Fruit fly (Drosophila melanogaster) whole organism, embryonic: ENCODE measurements around the gene CG46318.

Experiments
- CG11456 ChIP-seq: fragments of 200-800 bp; sonication (Bioruptor generic); IDR thresholded peaks from 3 replicates; pipeline ENCODE4 v1.3.6; 2022; ENCODE audit warnings: missing biosample characterization, missing genetic modification characterization
- CG14050 ChIP-seq: fragments of 200-800 bp; sonication (Bioruptor generic); IDR thresholded peaks from 3 replicates; pipeline ENCODE4 v1.3.6; 2022; ENCODE audit warnings: missing biosample characterization, missing genetic modification characterization
- CG1603 ChIP-seq: fragments of 200-800 bp; sonication (Bioruptor generic); optimal IDR thresholded peaks from 2 replicates; lab custom pipeline; 2019; ENCODE audit warnings: missing biosample characterization, mild to moderate bottlenecking, missing genetic modification characterization, moderate library complexity
- CG5180 ChIP-seq: fragments of 200-800 bp; sonication (Bioruptor generic); optimal IDR thresholded peaks from 3 replicates; lab custom pipeline; 2017; ENCODE audit warnings: missing biosample characterization, missing genetic modification characterization, mild to moderate bottlenecking, moderate library complexity, missing genetic modification reagents
- CG5245 ChIP-seq: fragments of 200-800 bp; sonication (Bioruptor generic); optimal IDR thresholded peaks from 3 replicates; lab custom pipeline; 2016; ENCODE audit warnings: missing biosample characterization, missing genetic modification characterization
- Dll ChIP-seq: fragments of 200-800 bp; sonication (Bioruptor generic); IDR thresholded peaks from 4 replicates; pipeline ENCODE4 v1.3.6; 2022; ENCODE audit warnings: missing biosample characterization, missing genetic modification characterization; ENCODE audit not compliant: partially characterized antibody
- HLHmδ ChIP-seq: fragments of 200-800 bp; sonication (Bioruptor generic); optimal IDR thresholded peaks from 2 replicates; lab custom pipeline; 2018; ENCODE audit warnings: missing biosample characterization, mild to moderate bottlenecking, missing genetic modification characterization, moderate library complexity
- Mrtf ChIP-seq: fragments of 200-800 bp; sonication (Bioruptor generic); IDR thresholded peaks from 3 replicates; pipeline ENCODE4 v1.3.6; 2022; ENCODE audit warnings: missing biosample characterization, missing genetic modification characterization
- chm ChIP-seq: fragments of 200-800 bp; sonication (Bioruptor generic); IDR thresholded peaks from 2 replicates; pipeline ENCODE4 v1.3.6; 2022; ENCODE audit warnings: missing biosample characterization, missing genetic modification characterization
- gcm ChIP-seq: fragments of 200-800 bp; sonication (Bioruptor generic); optimal IDR thresholded peaks from 2 replicates; lab custom pipeline; 2019; ENCODE audit warnings: missing biosample characterization, mild to moderate bottlenecking, missing genetic modification characterization, moderate library complexity
- jumu ChIP-seq: fragments of 200-800 bp; sonication (Bioruptor generic); optimal IDR thresholded peaks from 3 replicates; lab custom pipeline; 2016; ENCODE audit warnings: missing biosample characterization, missing genetic modification characterization
- prd ChIP-seq, 3 experiments: fragments of >200 bp in 2 of 3; fragments of 200-800 bp in 1 of 3; sonication (Bioruptor generic) in 1 of 3; optimal IDR thresholded peaks in 2 of 3; IDR thresholded peaks in 1 of 3; 2 replicates in 2 of 3; 3 replicates in 1 of 3; pipeline versions ENCODE4 v1.3.6 to Lab custom; 2017 to 2022; ENCODE audit warnings: missing biosample characterization in 1 of 3, missing genetic modification characterization in 1 of 3
- sqz ChIP-seq: fragments of 200-800 bp; sonication (Bioruptor generic); optimal IDR thresholded peaks from 3 replicates; lab custom pipeline; 2018; ENCODE audit warnings: missing biosample characterization, mild to moderate bottlenecking, missing genetic modification characterization
- twi ChIP-seq: fragments of 200-800 bp; optimal IDR thresholded peaks from 2 replicates; lab custom pipeline; 2019; ENCODE audit warnings: missing biosample characterization, mild to moderate bottlenecking, missing genetic modification characterization, moderate library complexity

- no peak for TF ChIP-seq Mrtf (GFP tag; lab: Robert Waterston, UW)
- TF ChIP-seq CG14050 (GFP tag; lab: Robert Waterston, UW): no peak
- TF ChIP-seq HLHmδ: no peak
- TF ChIP-seq CG5245 (GFP tag; lab: Kevin White, UChicago): no peak
- no peak for TF ChIP-seq Dll (GFP tag; lab: Robert Waterston, UW)
- TF ChIP-seq gcm (GFP tag; lab: Kevin White, UChicago): no peak
- TF ChIP-seq sqz (GFP tag; lab: Kevin White, UChicago): no peak
- TF ChIP-seq CG1603 (tag; lab: Kevin White, UChicago): no peak
- no peak for TF ChIP-seq CG5180 (GFP tag; lab: Kevin White, UChicago)
- TF ChIP-seq chm (GFP tag; lab: Robert Waterston, UW): no peak
- TF ChIP-seq jumu: no peak
- TF ChIP-seq twi: no peak
- no peak for TF ChIP-seq CG11456
- TF ChIP-seq prd (optimal IDR thresholded peaks at IDR 0.05; lab: Kevin White, UChicago): no peak
- no peak for TF ChIP-seq prd (GFP tag; IDR thresholded peaks at IDR 0.05; lab: Robert Waterston, UW)
These were observed 12.2 kb downstream of the CG46318 start, which contains the start of gene Muc91C for dm6 chr3R:18692619-18693018.
